Fruit fly (Drosophila melanogaster) whole organism, embryonic: ENCODE results near the gene cu.

Source experiments
- Adf1 ChIP-seq: fragments of 200-800 bp; sonication (Bioruptor generic); IDR thresholded peaks from 2 replicates; pipeline ENCODE4 v1.3.6; 2022; ENCODE audit warnings: missing biosample characterization, missing genetic modification characterization
- CG12299 ChIP-seq: fragments of 200-800 bp; sonication (Bioruptor generic); optimal IDR thresholded peaks from 2 replicates; lab custom pipeline; 2018; ENCODE audit warnings: missing biosample characterization, mild to moderate bottlenecking, missing genetic modification characterization
- CG14965 ChIP-seq: fragments of 200-800 bp; sonication (Bioruptor generic); optimal IDR thresholded peaks from 2 replicates; lab custom pipeline; 2016; ENCODE audit warnings: missing biosample characterization, missing genetic modification characterization, borderline replicate concordance
- CG15696 ChIP-seq: fragments of 200-800 bp; sonication (Bioruptor generic); optimal IDR thresholded peaks from 2 replicates; lab custom pipeline; 2019; ENCODE audit warnings: missing biosample characterization, mild to moderate bottlenecking, missing genetic modification characterization, moderate library complexity
- CG18764 ChIP-seq: fragments of 200-800 bp; sonication (Bioruptor generic); optimal IDR thresholded peaks from 3 replicates; lab custom pipeline; 2016; ENCODE audit warnings: missing biosample characterization, missing genetic modification characterization
- CG34422 ChIP-seq: fragments of 200-800 bp; sonication (Bioruptor generic); IDR thresholded peaks from 3 replicates; pipeline ENCODE4 v1.3.6; 2022; ENCODE audit warnings: missing biosample characterization, missing genetic modification characterization
- CG7928 ChIP-seq: fragments of 200-800 bp; sonication (Bioruptor generic); optimal IDR thresholded peaks from 2 replicates; lab custom pipeline; 2017; ENCODE audit warnings: missing biosample characterization, mild to moderate bottlenecking, missing genetic modification characterization
- Deaf1 ChIP-seq: fragments of 200-800 bp; optimal IDR thresholded peaks from 3 replicates; lab custom pipeline; 2019; ENCODE audit warnings: missing biosample characterization, mild to moderate bottlenecking, missing genetic modification characterization, moderate library complexity
- Ets65A ChIP-seq: fragments of 200-800 bp; sonication (Bioruptor generic); peaks from one replicate; lab custom pipeline; 2016; ENCODE audit warnings: missing biosample characterization, missing genetic modification characterization
- Nf-YC ChIP-seq: fragments of 200-800 bp; optimal IDR thresholded peaks from 3 replicates; lab custom pipeline; 2019; ENCODE audit warnings: missing biosample characterization, mild to moderate bottlenecking, missing genetic modification characterization, moderate library complexity
- h ChIP-seq: fragments of >200 bp; optimal IDR thresholded peaks from 2 replicates; lab custom pipeline; 2017
- wek ChIP-seq: fragments of 200-800 bp; sonication (Bioruptor generic); optimal IDR thresholded peaks from 3 replicates; lab custom pipeline; 2018; ENCODE audit warnings: missing biosample characterization, mild to moderate bottlenecking, missing genetic modification characterization, moderate library complexity
- yki ChIP-seq: fragments of >200 bp; optimal IDR thresholded peaks from 3 replicates; lab custom pipeline; 2018
- zen ChIP-seq: fragments of 200-800 bp; sonication (Bioruptor generic); optimal IDR thresholded peaks from 3 replicates; lab custom pipeline; 2018; ENCODE audit warnings: missing biosample characterization, mild to moderate bottlenecking, missing genetic modification characterization, moderate library complexity

The cu gene

DNA sequence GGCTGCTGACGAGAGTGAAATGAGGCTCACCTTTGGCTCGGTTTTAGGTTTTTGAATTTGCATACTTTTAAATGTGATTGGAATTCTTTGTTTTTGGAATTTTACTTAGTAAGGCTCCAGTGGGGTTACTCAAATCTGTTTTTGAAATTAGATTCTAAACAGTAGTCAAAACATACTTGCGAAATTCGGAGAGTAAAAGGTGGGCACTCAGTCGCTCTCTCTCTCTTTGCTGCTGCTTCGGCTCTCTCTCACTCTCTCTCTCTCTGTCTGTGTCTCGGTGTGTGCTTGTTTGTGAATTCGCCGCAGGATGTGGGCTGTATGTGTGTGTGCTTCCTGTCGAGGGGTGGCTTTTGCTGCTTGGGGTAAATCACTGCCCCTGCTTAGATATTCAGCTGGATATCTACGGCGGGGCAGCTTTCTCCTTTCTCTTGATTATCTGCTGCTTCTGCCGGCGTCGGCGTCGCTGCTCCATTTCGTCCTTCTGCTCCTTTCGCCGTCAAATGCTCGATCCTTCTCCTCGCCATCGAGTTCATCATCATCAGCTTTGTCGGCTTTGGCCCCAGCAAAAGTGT lies 57.1 kb downstream of the cu start (continued):
- TF ChIP-seq CG14965 (GFP tag; lab: Kevin White, UChicago), result no peak
- TF ChIP-seq CG18764 (GFP tag; lab: Kevin White, UChicago), result no peak
- no peak for TF ChIP-seq h (lab: Kevin White, UChicago)
- peak; percentile 86 for TF ChIP-seq Adf1 (GFP tag; lab: Robert Waterston, UW)
- TF ChIP-seq CG15696, result no peak
- TF ChIP-seq wek (GFP tag; lab: Kevin White, UChicago), result no peak
- TF ChIP-seq CG34422 (GFP tag; lab: Robert Waterston, UW), result no peak
- TF ChIP-seq Nf-YC (tag; lab: Kevin White, UChicago), result peak; percentile 90
- TF ChIP-seq yki, result peak; percentile 79
- peak; percentile 81 for TF ChIP-seq Deaf1

- TF ChIP-seq Ets65A (GFP tag; lab: Kevin White, UChicago) (peak; percentile 93), zen (tag; lab: Kevin White, UChicago) (no peak), CG12299 (tag; lab: Kevin White, UChicago) (no peak), CG7928 (GFP tag; lab: Kevin White, UChicago) (no peak)
Observed at dm6 chr3R:11257537-11257936, 60.1 kb downstream of the cu start.
